Fruit fly (Drosophila melanogaster) whole organism, pupa: ENCODE measurements around the gene CG45413.

Source experiments
- CG10348 ChIP-seq: fragments of 200-800 bp; sonication (Bioruptor generic); IDR thresholded peaks from 2 replicates; pipeline ENCODE4 v1.3.6; 2022; ENCODE audit warnings: missing biosample characterization, missing genetic modification characterization
- CG12605 ChIP-seq: fragments of 200-800 bp; sonication (Bioruptor generic); IDR thresholded peaks from 2 replicates; pipeline ENCODE4 v1.3.6; 2022; ENCODE audit warnings: missing biosample characterization, missing genetic modification characterization
- CG13204 ChIP-seq: fragments of 200-800 bp; sonication (Bioruptor generic); optimal IDR thresholded peaks from 2 replicates; lab custom pipeline; 2018; ENCODE audit warnings: missing biosample characterization, mild to moderate bottlenecking, missing genetic modification characterization, moderate library complexity
- CG15710 ChIP-seq: fragments of 200-800 bp; sonication (Bioruptor generic); optimal IDR thresholded peaks from 2 replicates; lab custom pipeline; 2018; ENCODE audit warnings: missing biosample characterization, mild to moderate bottlenecking, missing genetic modification characterization, moderate library complexity
- CG17806 ChIP-seq: fragments of 200-800 bp; sonication (Bioruptor generic); optimal IDR thresholded peaks from 2 replicates; lab custom pipeline; 2018; ENCODE audit warnings: missing biosample characterization, mild to moderate bottlenecking, missing genetic modification characterization, moderate library complexity
- CG34367 ChIP-seq: fragments of 200-800 bp; sonication (Bioruptor generic); optimal IDR thresholded peaks from 2 replicates; lab custom pipeline; 2018; ENCODE audit warnings: missing biosample characterization, mild to moderate bottlenecking, missing genetic modification characterization
- CG4496 ChIP-seq: fragments of 200-800 bp; sonication (Bioruptor generic); IDR thresholded peaks from 3 replicates; pipeline ENCODE4 v1.3.6; 2022; ENCODE audit warnings: missing biosample characterization, missing genetic modification characterization
- CG8301 ChIP-seq: fragments of 200-800 bp; sonication (Bioruptor generic); optimal IDR thresholded peaks from 2 replicates; lab custom pipeline; 2018; ENCODE audit warnings: missing biosample characterization, mild to moderate bottlenecking, missing genetic modification characterization
- D1 ChIP-seq: fragments of 200-800 bp; sonication (Bioruptor generic); optimal IDR thresholded peaks from 2 replicates; lab custom pipeline; 2018; ENCODE audit warnings: missing biosample characterization, mild to moderate bottlenecking, missing genetic modification characterization, moderate library complexity
- EcR ChIP-seq: fragments of 200-800 bp; sonication (Bioruptor generic); optimal IDR thresholded peaks from 3 replicates; lab custom pipeline; 2019; ENCODE audit warnings: missing biosample characterization, missing genetic modification characterization, mild to moderate bottlenecking, moderate library complexity, missing genetic modification reagents
- rn ChIP-seq: fragments of 200-800 bp; sonication (Bioruptor generic); IDR thresholded peaks from 2 replicates; pipeline ENCODE4 v1.3.6; 2022; ENCODE audit warnings: missing biosample characterization, missing genetic modification characterization

- TF ChIP-seq CG17806 (tag; lab: Kevin White, UChicago) (no peak), CG12605 (GFP tag; lab: Robert Waterston, UW) (no peak), D1 (tag; lab: Kevin White, UChicago) (no peak), CG10348 (GFP tag; lab: Robert Waterston, UW) (no peak), CG8301 (tag; lab: Kevin White, UChicago) (no peak), EcR (GFP tag; lab: Kevin White, UChicago) (no peak), CG15710 (tag; lab: Kevin White, UChicago) (no peak), CG13204 (GFP tag; lab: Kevin White, UChicago) (peak; percentile 21), CG34367 (tag; lab: Kevin White, UChicago) (no peak), CG4496 (no peak), rn (GFP tag; lab: Robert Waterston, UW) (no peak)
These were observed 49.5 kb upstream of the CG45413 start for dm6 chr3L:6981109-6981741.
